Worm (Caenorhabditis elegans) whole organism, early embryonic: Measurements from ENCODE around the gene cyp-13A2.

Source experiments
- B0310.2 ChIP-seq: sonication (generic microtip); optimal IDR thresholded peaks from 2 replicates; lab custom pipeline; 2016; ENCODE audit warnings: mild to moderate bottlenecking, missing genetic modification characterization, missing compliant biosample characterization
- F13C5.2 ChIP-seq: sonication (generic microtip); optimal IDR thresholded peaks from 2 replicates; lab custom pipeline; 2017; ENCODE audit warnings: mild to moderate bottlenecking, missing genetic modification characterization, inconsistent platforms, missing compliant biosample characterization
- aly-1 ChIP-seq: sonication (generic microtip); optimal IDR thresholded peaks from 2 replicates; lab custom pipeline; 2016; ENCODE audit warnings: missing genetic modification characterization, missing compliant biosample characterization
- ama-1 ChIP-seq: fragments of 150-350 bp; optimal IDR thresholded peaks from 2 replicates; lab custom pipeline; 2014
- ceh-13 ChIP-seq: fragments of 200-800 bp; sonication (Bioruptor generic); optimal IDR thresholded peaks from 2 replicates; lab custom pipeline; 2018; ENCODE audit warnings: mild to moderate bottlenecking, missing genetic modification characterization, missing compliant biosample characterization
- ceh-36 ChIP-seq: sonication (generic microtip); optimal IDR thresholded peaks from 2 replicates; lab custom pipeline; 2016; ENCODE audit warnings: missing genetic modification characterization, inconsistent platforms, missing compliant biosample characterization
- ets-7 ChIP-seq: sonication (generic microtip); optimal IDR thresholded peaks from 2 replicates; lab custom pipeline; 2016; ENCODE audit warnings: missing genotype, missing genetic modification characterization, missing compliant biosample characterization
- flt-1 ChIP-seq: fragments of 200-800 bp; sonication (Bioruptor generic); IDR thresholded peaks from 2 replicates; pipeline ENCODE4 v1.3.6; 2022; ENCODE audit warnings: missing genetic modification characterization, missing compliant biosample characterization
- hmbx-1 ChIP-seq: sonication (generic microtip); optimal IDR thresholded peaks from 2 replicates; lab custom pipeline; 2016; ENCODE audit warnings: mild to moderate bottlenecking, missing genetic modification characterization, missing compliant biosample characterization
- hmg-4 ChIP-seq: fragments of 200-800 bp; sonication (Bioruptor generic); optimal IDR thresholded peaks from 2 replicates; lab custom pipeline; 2018; ENCODE audit warnings: mild to moderate bottlenecking, missing genetic modification characterization, missing compliant biosample characterization
- hnd-1 ChIP-seq: sonication (generic microtip); optimal IDR thresholded peaks from 2 replicates; lab custom pipeline; 2016; ENCODE audit warnings: missing genetic modification characterization, missing compliant biosample characterization
- pes-1 ChIP-seq: fragments of 200-800 bp; sonication (Bioruptor generic); IDR thresholded peaks from 2 replicates; pipeline ENCODE4 v1.3.6; 2022; ENCODE audit warnings: missing genetic modification reagents, missing genetic modification characterization, missing compliant biosample characterization
- scrt-1 ChIP-seq: fragments of 200-800 bp; sonication (Bioruptor generic); IDR thresholded peaks from 2 replicates; pipeline ENCODE4 v1.3.6; 2022; ENCODE audit warnings: missing genetic modification characterization, missing compliant biosample characterization
- sea-1 ChIP-seq: fragments of 200-800 bp; sonication (Bioruptor generic); conservative IDR thresholded peaks from 2 replicates; pipeline ENCODE4 v1.3.6; 2022; ENCODE audit warnings: missing genetic modification characterization, missing compliant biosample characterization
- tbx-11 ChIP-seq: fragments of 200-800 bp; sonication (Bioruptor generic); IDR thresholded peaks from 2 replicates; pipeline ENCODE4 v1.3.6; 2022; ENCODE audit warnings: missing genetic modification characterization, missing compliant biosample characterization
- tbx-37 ChIP-seq: fragments of 200-800 bp; sonication (Bioruptor generic); conservative IDR thresholded peaks from 2 replicates; pipeline ENCODE4 v1.3.6; 2022; ENCODE audit warnings: missing genetic modification reagents, missing genetic modification characterization, missing compliant biosample characterization
- tra-4 ChIP-seq: sonication (generic microtip); optimal IDR thresholded peaks from 2 replicates; lab custom pipeline; 2017; ENCODE audit warnings: missing genetic modification characterization, missing compliant biosample characterization

cyp-13A2 gene

DNA sequence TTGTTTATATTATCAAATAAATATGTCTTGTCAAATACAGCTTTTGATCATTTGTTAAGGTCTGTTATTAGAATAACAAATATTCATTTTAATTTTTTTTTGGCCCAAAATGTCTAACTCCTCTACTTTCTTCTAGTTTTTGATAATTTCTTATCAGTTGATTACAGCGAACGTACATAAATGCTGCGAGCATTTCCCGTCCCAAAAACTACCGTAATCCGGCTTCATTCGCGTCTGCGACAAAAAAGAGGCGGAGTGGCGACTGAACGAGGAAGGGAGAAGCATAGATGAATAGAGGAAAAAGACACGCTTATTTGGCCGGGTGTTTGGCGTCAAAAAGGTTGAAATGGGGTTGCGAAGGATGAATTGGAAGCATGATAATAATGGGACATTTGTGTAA is 46.9 kb downstream of the cyp-13A2 start:
- TF ChIP-seq scrt-1 (GFP tag; lab: Robert Waterston, UW) (no peak), tbx-11 (no peak), tra-4 (tag; lab: Kevin White, UChicago) (no peak), pes-1 (GFP tag; lab: Robert Waterston, UW) (no peak), ets-7 (tag; lab: Kevin White, UChicago) (no peak), hmbx-1 (no peak), ceh-13 (no peak), sea-1 (GFP tag; lab: Robert Waterston, UW) (no peak), ceh-36 (tag; lab: Kevin White, UChicago) (no peak), F13C5.2 (tag; lab: Kevin White, UChicago) (no peak), ama-1 (lab: Kevin White, UChicago) (no peak), aly-1 (tag; lab: Kevin White, UChicago) (no peak), hnd-1 (tag; lab: Kevin White, UChicago) (no peak), tbx-37 (GFP tag; lab: Robert Waterston, UW) (no peak), flt-1 (no peak), hmg-4 (GFP tag; lab: Kevin White, UChicago) (no peak), B0310.2 (tag; lab: Kevin White, UChicago) (no peak)

DNA sequence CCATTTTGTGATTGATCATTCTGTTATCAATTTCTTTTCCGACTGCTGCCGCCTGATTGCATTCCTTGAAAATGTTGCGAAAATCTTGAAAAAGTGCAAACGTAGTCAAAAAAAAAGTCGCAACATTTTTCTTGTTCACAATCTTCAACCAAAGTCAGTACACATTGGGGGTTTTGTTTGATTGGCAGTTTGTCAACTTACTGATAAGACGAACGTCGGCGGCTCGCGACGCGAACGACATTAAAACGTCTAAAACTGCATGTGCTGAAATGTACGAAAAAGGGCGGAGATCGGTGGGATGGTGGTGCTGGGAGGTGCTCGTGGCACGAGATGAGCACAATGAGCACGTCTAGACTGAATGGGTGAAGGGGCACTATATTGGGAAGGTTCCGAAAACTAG is 48.6 kb downstream of the cyp-13A2 start:
- TF ChIP-seq ceh-13: no peak
- no peak for TF ChIP-seq ama-1 (lab: Kevin White, UChicago)
- no peak for TF ChIP-seq F13C5.2 (tag; lab: Kevin White, UChicago)

DNA sequence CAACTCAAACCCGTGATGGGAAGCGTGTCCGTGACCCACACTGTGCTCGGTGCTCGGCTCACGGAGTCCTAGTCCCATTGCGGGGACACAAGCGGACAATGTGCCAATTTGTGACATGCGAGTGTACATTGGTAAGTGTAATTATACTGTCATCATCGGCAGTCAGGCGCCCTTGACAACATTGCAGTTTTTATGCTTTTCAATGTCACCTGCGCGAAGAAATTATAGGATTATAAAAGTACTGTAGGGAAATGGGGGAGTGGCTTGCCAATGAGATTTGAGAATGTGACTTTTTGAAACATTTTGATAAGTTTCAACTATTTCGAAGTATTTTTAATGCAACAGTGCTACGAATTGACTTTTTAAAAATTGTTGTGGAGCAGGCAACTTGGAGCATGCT is 51.6 kb downstream of the cyp-13A2 start:
- TF ChIP-seq tra-4 (tag; lab: Kevin White, UChicago) (no peak), F13C5.2 (tag; lab: Kevin White, UChicago) (no peak), hmg-4 (GFP tag; lab: Kevin White, UChicago) (no peak), hmbx-1 (no peak), tbx-11 (no peak)
